Worm (Caenorhabditis elegans): Measurements from ENCODE around the gene F44D12.16.

The F44D12.16 gene

DNA sequence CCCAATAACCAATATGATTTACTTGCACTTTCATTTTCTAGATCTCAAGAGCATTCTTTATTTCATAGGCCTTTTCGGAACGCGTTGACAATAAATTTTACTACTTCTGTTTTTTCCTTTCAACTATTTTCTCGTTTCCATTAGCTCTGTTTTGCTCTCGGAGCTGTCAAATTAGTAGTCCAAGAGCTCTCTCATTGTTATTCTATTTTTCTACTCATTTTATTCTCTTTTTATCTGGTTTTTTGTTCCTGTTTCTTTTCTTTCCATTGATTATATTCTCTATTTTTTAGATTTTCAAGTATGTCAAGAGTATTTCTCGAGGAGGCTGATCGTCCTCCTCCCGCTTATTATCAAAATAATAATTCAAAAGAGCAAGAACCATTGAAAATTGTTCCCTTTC lies 18.2 kb downstream of the F44D12.16 start, which contains the start of gene T04B2.3:
Gene T04B2.3, plus strand, starts transcription at position 301 of the 400 bp plus-strand sequence.
- TF ChIP-seq xnd-1 (tag; optimal IDR thresholded peaks at IDR 0.05) = no peak
- TF ChIP-seq F10E7.11 (tag; optimal IDR thresholded peaks at IDR 0.05) = no peak
- no peak for TF ChIP-seq B0035.1 (tag; optimal IDR thresholded peaks at IDR 0.05)
- TF ChIP-seq madf-8 (GFP tag; conservative IDR thresholded peaks at IDR 0.05) = no peak
- TF ChIP-seq ztf-28 (GFP tag; IDR thresholded peaks at IDR 0.05) = no peak
- TF ChIP-seq snpc-3.4 (tag; optimal IDR thresholded peaks at IDR 0.05) = no peak
- TF ChIP-seq mxl-1 (tag; optimal IDR thresholded peaks at IDR 0.05) = no peak

DNA sequence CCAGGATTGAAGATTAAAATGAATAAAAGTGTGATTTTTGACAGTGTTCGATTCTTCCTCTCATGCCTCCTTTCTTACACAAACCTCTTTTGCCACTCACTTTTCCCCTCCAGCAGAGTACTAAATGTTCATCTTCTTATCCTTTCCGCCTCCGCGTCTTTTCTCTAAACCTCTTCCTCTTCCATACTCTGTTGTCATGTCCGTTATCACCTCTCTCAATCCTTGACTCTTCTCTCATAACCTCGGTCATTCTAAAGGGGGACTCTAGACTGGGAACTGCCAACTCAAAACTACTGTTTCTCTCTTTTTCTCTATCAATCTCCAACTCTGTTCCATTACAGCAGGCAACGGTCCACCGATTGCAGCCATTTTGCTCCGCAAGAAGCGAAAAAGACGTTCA lies 19.4 kb downstream of the F44D12.16 start:
- TF ChIP-seq lir-1 (GFP tag; conservative IDR thresholded peaks at IDR 0.05) = no peak
- TF ChIP-seq nhr-179 (tag; optimal IDR thresholded peaks at IDR 0.05) = no peak

DNA sequence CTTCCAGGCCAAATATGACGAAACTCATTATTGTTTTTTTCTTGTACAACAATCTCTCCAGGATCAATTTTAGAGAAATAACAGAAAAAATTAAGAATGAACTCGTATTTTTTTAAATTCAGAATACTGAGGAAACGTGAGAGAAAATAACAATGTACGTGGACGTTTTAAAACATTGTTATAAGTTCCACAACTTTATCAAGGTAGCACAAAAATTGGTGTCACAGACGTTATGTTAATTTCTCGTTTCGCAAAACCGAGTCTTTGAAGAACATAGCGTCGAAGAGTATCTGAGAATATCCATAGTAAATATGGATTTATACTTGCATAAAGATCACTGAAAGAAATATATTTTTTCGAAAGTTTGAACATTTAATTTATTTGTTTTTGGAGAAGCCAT lies 22.2 kb downstream of the F44D12.16 start, which contains the start of gene T04B2.8:
Gene T04B2.8, minus strand, starts transcription at position 101 of the 400 bp plus-strand sequence.
- TF ChIP-seq nfyb-1 (GFP tag; IDR thresholded peaks at IDR 0.05) (no peak), F39B2.1 (GFP tag; IDR thresholded peaks at IDR 0.05) (no peak), aptf-3 (GFP tag; IDR thresholded peaks at IDR 0.05) (no peak), nhr-80 (tag; optimal IDR thresholded peaks at IDR 0.05) (no peak), attf-6 (GFP tag; IDR thresholded peaks at IDR 0.05) (no peak), F57C9.4 (tag; optimal IDR thresholded peaks at IDR 0.05) (no peak), nhr-120 (GFP tag; IDR thresholded peaks at IDR 0.05) (no peak), athp-1 (tag; optimal IDR thresholded peaks at IDR 0.05) (no peak), bed-2 (GFP tag; IDR thresholded peaks at IDR 0.05) (no peak), him-1 (tag; optimal IDR thresholded peaks at IDR 0.05) (no peak), nhr-179 (tag; optimal IDR thresholded peaks at IDR 0.05) (no peak), dpl-1 (GFP tag; optimal IDR thresholded peaks at IDR 0.05) (no peak), madf-8 (GFP tag; conservative IDR thresholded peaks at IDR 0.05) (no peak), T26A5.8 (tag; optimal IDR thresholded peaks at IDR 0.05) (no peak), F22D6.2 (tag; optimal IDR thresholded peaks at IDR 0.05) (no peak)

DNA sequence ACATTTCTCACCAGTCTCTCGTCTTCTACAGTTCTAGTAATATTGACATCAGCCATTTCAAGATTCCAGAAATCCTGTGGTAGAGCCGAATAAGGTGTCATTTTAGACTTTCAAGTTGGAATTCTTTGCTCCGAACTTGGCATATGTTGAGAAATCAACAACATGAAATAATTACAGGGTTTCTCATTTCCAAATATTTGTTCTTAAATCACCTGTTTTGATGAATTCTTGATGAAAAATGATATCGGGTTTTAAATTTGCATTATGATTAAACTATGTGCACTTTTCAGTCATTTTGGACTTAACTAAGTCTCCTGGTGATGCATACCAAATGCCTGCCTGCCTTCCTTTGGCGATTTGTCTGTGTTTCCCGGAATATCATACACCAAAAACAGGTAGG lies 24.7 kb downstream of the F44D12.16 start, which contains the start of gene srv-12:
Gene srv-12, minus strand, starts transcription at position 101 of the 400 bp plus-strand sequence.
- no peak for TF ChIP-seq madf-3 (GFP tag; IDR thresholded peaks at IDR 0.05)
- TF ChIP-seq hlh-12 (tag; optimal IDR thresholded peaks at IDR 0.05) = no peak
- TF ChIP-seq ceh-91 (GFP tag; IDR thresholded peaks at IDR 0.05) = no peak
- TF ChIP-seq gei-17 (GFP tag; optimal IDR thresholded peaks at IDR 0.05) = no peak
- no peak for TF ChIP-seq madf-6 (GFP tag; IDR thresholded peaks at IDR 0.05)
- TF ChIP-seq lin-54 (GFP tag; optimal IDR thresholded peaks at IDR 0.05) = no peak
- no peak for TF ChIP-seq efl-1 (GFP tag; optimal IDR thresholded peaks at IDR 0.05)
- TF ChIP-seq F22D6.2 (tag; optimal IDR thresholded peaks at IDR 0.05) = no peak
- TF ChIP-seq athp-1 (tag; optimal IDR thresholded peaks at IDR 0.05) = no peak
- no peak for TF ChIP-seq F33H1.4 (GFP tag; IDR thresholded peaks at IDR 0.05)
- TF ChIP-seq ceh-100 (GFP tag; IDR thresholded peaks at IDR 0.05) = no peak
- TF ChIP-seq Y53G8AR.9 (GFP tag; conservative IDR thresholded peaks at IDR 0.05) = no peak
- TF ChIP-seq F49E8.2 (tag; optimal IDR thresholded peaks at IDR 0.05; ENCODE audit: insufficient read depth) = no peak

DNA sequence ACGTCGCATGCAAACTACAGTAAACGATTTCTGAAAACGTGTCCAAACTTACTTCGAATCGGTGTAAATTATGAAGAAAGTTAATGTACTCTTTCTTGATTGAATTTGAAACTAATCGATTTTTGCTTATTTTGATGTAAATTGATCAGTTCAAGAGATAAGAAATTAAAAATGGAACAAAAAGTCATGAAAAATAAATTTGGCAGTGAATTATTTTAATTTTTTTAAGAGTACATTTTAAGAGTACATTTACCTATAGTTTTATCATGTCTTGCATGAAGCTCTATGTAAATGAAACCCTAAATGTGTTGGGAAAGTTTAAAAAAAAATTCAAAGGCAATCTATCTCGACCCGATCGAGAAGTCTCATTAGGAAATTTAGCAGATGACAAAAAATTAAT lies 27.3 kb downstream of the F44D12.16 start, which contains the start of gene T04B2.7:
Gene T04B2.7, minus strand, starts transcription at position 101 of the 400 bp plus-strand sequence.
- TF ChIP-seq Y67H2A.10 (GFP tag; conservative IDR thresholded peaks at IDR 0.05) = no peak
- TF ChIP-seq nfya-2 (GFP tag; IDR thresholded peaks at IDR 0.05) = no peak
- TF ChIP-seq egrh-3 (GFP tag; IDR thresholded peaks at IDR 0.05) = no peak
